Worm (Caenorhabditis elegans) whole organism, L2 larva: Measurements from ENCODE around the gene T10G3.1.

Source experiments
- ama-1 ChIP-seq: fragments of 150-350 bp; optimal IDR thresholded peaks from 2 replicates; lab custom pipeline; 2018; ENCODE audit warnings: inconsistent platforms
- dmd-4 ChIP-seq: sonication (generic microtip); optimal IDR thresholded peaks from 2 replicates; lab custom pipeline; 2017; ENCODE audit warnings: missing biosample characterization, missing genetic modification characterization
- egl-27 ChIP-seq: sonication (generic microtip); optimal IDR thresholded peaks from 3 replicates; lab custom pipeline; 2017; ENCODE audit warnings: missing biosample characterization, missing genetic modification reagents, missing genetic modification characterization
- elt-1 ChIP-seq: fragments of 150-350 bp; optimal IDR thresholded peaks from 2 replicates; lab custom pipeline; 2014; ENCODE audit warnings: missing biosample characterization, missing genetic modification characterization
- fos-1 ChIP-seq: fragments of 150-350 bp; optimal IDR thresholded peaks from 2 replicates; lab custom pipeline; 2014; ENCODE audit warnings: missing biosample characterization, missing genetic modification characterization
- lsy-2 ChIP-seq, 2 experiments: fragments of 150-350 bp in 1 of 2; sonication (generic microtip) in 1 of 2; optimal IDR thresholded peaks; 2 replicates each; lab custom pipeline; 2014 to 2017; ENCODE audit warnings: missing biosample characterization in 2 of 2, missing genetic modification characterization in 2 of 2
- mab-5 ChIP-seq: fragments of 150-350 bp; optimal IDR thresholded peaks from 2 replicates; lab custom pipeline; 2014; ENCODE audit warnings: missing biosample characterization, missing genetic modification characterization
- nhr-12 ChIP-seq: fragments of 150-350 bp; optimal IDR thresholded peaks from 2 replicates; lab custom pipeline; 2014; ENCODE audit warnings: missing biosample characterization, missing genetic modification characterization
- nhr-237 ChIP-seq: fragments of 150-350 bp; optimal IDR thresholded peaks from 2 replicates; lab custom pipeline; 2014; ENCODE audit warnings: missing biosample characterization, missing genetic modification characterization
- unc-62 ChIP-seq: fragments of 150-350 bp; optimal IDR thresholded peaks from 2 replicates; lab custom pipeline; 2014; ENCODE audit warnings: missing biosample characterization, missing genetic modification reagents, missing genetic modification characterization
- ztf-1 ChIP-seq: fragments of 200-800 bp; sonication (Bioruptor generic); conservative IDR thresholded peaks from 2 replicates; pipeline ENCODE4 v1.3.6; 2022; ENCODE audit warnings: missing genetic modification characterization, missing compliant biosample characterization

DNA sequence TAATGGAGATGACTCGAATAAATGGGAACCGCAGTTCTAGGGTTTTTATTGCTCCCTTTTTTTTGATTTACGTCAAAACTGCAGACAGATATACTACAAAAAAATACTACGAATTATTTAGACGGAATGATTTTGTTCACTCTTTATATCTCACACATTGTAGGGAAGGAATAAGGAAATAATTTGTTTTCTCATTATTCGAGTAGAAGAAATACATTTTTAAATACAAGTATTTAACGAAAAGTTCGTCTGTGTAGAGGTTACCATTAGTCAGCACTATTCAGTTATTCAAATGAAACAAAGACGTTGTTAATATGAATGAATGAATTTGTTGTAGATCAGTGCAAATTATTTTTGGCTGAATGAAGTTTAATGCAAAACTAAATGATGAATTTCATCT lies 46.7 kb downstream of the T10G3.1 start, which contains the start of gene srd-18:
- no peak for TF ChIP-seq lsy-2 (tag; optimal IDR thresholded peaks at IDR 0.05; lab: Kevin White, UChicago)
- no peak for TF ChIP-seq egl-27 (tag; lab: Kevin White, UChicago)
- no peak for TF ChIP-seq ztf-1 (GFP tag; lab: Robert Waterston, UW)
- no peak for TF ChIP-seq nhr-12 (tag; lab: Kevin White, UChicago)
- TF ChIP-seq dmd-4 (tag; lab: Kevin White, UChicago), result no peak
- TF ChIP-seq elt-1, result no peak
- TF ChIP-seq mab-5 (tag; lab: Kevin White, UChicago), result no peak
- no peak for TF ChIP-seq ama-1
- no peak for TF ChIP-seq nhr-237 (tag; lab: Kevin White, UChicago)
- no peak for TF ChIP-seq unc-62
- TF ChIP-seq fos-1 (tag; lab: Kevin White, UChicago), result no peak
